Fruit fly (Drosophila melanogaster) ovary, adult (tissue): ENCODE data around the gene Mayo.
A peak's percentile ranks its signal among the peaks of the same experiment; 100 is the strongest.

ENCODE experiments used
- CG17801 ChIP-seq: fragments of 200-800 bp; optimal IDR thresholded peaks from 2 replicates; lab custom pipeline; 2019; ENCODE audit warnings: missing biosample characterization, mild to moderate bottlenecking, missing genetic modification characterization, moderate library complexity; ENCODE audit not compliant: partially characterized antibody

The Mayo gene

dm6 chr3R:31062344-31062964 is 46.5 kb downstream of the Mayo start:
- TF ChIP-seq CG17801 (GFP tag; lab: Kevin White, UChicago): peak; percentile 88

DNA sequence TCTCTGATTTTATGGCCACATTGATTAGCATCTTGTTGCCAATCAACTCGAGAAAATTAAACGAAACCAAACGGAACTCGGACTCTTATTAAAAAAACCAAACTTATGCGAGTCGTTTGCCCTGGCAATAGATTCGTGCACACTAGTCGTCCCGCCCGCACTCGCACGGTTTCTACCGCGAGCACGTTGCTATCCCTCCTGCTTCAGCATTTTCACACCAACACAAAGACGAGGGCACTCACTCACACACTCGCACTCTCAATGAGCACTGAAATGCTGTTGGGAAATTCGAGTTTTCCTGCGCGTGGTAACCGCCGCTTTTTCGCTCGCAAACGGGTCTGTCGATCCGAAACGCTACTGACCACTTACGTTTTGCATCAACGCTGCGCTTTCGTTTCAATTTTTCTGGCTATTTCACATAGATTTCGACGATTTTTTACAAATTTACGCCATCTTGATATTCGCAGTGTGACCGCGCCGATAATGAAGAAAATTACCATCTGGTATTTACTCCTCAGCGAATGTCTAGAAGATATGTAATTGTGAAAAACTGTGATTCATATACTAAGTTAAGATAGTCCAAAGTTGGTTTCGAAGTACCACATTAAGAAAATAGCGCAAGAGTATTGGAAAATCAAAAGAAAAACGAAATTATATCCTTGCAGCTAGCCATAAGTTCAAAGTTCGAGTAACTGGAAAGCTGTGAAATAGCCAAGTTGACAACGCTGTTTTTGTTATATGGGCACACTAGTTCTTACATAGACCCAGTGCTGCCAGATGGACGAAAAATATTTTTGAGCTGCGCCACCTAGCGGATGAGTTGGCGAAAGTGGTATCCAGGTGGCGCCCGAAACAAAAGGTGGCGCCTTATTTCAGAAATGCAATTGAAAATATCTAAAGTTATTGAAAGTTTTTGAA is 48.0 kb downstream of the Mayo start, which contains the start of gene dco:
dco (minus strand) TSS at position 503 of the 918 bp plus-strand sequence.
- TF ChIP-seq CG17801 (GFP tag; lab: Kevin White, UChicago): peak; percentile 41

dm6 chr3R:31059807-31060707 is 48.9 kb downstream of the Mayo start:
- no peak for TF ChIP-seq CG17801 (GFP tag; lab: Kevin White, UChicago)

dm6 chr3R:31059036-31059806 is 49.8 kb downstream of the Mayo start:
- peak; percentile 91 for TF ChIP-seq CG17801 (GFP tag; lab: Kevin White, UChicago)
